Worm (Caenorhabditis elegans) whole organism, young adult: Measurements from ENCODE around the gene lipl-2.

Experiments used
- B0035.1 ChIP-seq: sonication (generic microtip); optimal IDR thresholded peaks from 2 replicates; lab custom pipeline; 2016; ENCODE audit warnings: missing genetic modification characterization, mild to moderate bottlenecking, missing compliant biosample characterization, missing genotype, missing genetic modification reagents
- B0261.1 ChIP-seq: sonication (generic microtip); optimal IDR thresholded peaks from 2 replicates; lab custom pipeline; 2016; ENCODE audit warnings: mild to moderate bottlenecking, missing genetic modification characterization, moderate library complexity, missing compliant biosample characterization
- B0336.3 ChIP-seq: fragments of 200-800 bp; sonication (Bioruptor generic); IDR thresholded peaks from 2 replicates; pipeline ENCODE4 v1.3.6; 2022; ENCODE audit warnings: missing genetic modification characterization, missing compliant biosample characterization
- C06A6.2 ChIP-seq: fragments of 200-800 bp; sonication (Bioruptor generic); conservative IDR thresholded peaks from 2 replicates; pipeline ENCODE4 v1.3.6; 2022; ENCODE audit warnings: missing genetic modification characterization, missing compliant biosample characterization
- F10E7.11 ChIP-seq: sonication (generic microtip); optimal IDR thresholded peaks from 2 replicates; lab custom pipeline; 2017; ENCODE audit warnings: mild to moderate bottlenecking, missing genetic modification characterization, moderate library complexity, missing compliant biosample characterization
- F33H1.4 ChIP-seq: fragments of 200-800 bp; sonication (Bioruptor generic); IDR thresholded peaks from 2 replicates; pipeline ENCODE4 v1.3.6; 2022; ENCODE audit warnings: missing genetic modification reagents, missing genetic modification characterization, missing compliant biosample characterization
- F49E8.2 ChIP-seq: sonication (generic microtip); optimal IDR thresholded peaks from 3 replicates; lab custom pipeline; 2017; ENCODE audit warnings: missing genetic modification characterization, mild to moderate bottlenecking, missing compliant biosample characterization, antibody characterized with exemption, moderate library complexity; ENCODE audit not compliant: insufficient read depth
- F52B5.7 ChIP-seq: sonication (generic microtip); optimal IDR thresholded peaks from 2 replicates; lab custom pipeline; 2016; ENCODE audit warnings: mild to moderate bottlenecking, missing genetic modification characterization, missing compliant biosample characterization
- F55B11.4 ChIP-seq: sonication (generic microtip); optimal IDR thresholded peaks from 2 replicates; lab custom pipeline; 2016; ENCODE audit warnings: missing compliant biosample characterization, missing genetic modification characterization, borderline replicate concordance; ENCODE audit not compliant: insufficient read depth
- T26A5.8 ChIP-seq: sonication (generic microtip); optimal IDR thresholded peaks from 2 replicates; lab custom pipeline; 2016; ENCODE audit warnings: missing genetic modification characterization, missing compliant biosample characterization
- Y56A3A.18 ChIP-seq: fragments of 200-800 bp; sonication (Bioruptor generic); IDR thresholded peaks from 2 replicates; pipeline ENCODE4 v1.3.6; 2022; ENCODE audit warnings: missing genetic modification reagents, missing genetic modification characterization, missing compliant biosample characterization
- ZK185.1 ChIP-seq: sonication (generic microtip); optimal IDR thresholded peaks from 2 replicates; lab custom pipeline; 2016; ENCODE audit warnings: mild to moderate bottlenecking, missing genetic modification characterization, missing compliant biosample characterization; ENCODE audit not compliant: poor library complexity, severe bottlenecking
- ama-1 ChIP-seq, 3 experiments: fragments of 150-350 bp in 1 of 3; sonication (generic microtip) in 2 of 3; optimal IDR thresholded peaks; 2 replicates each; lab custom pipeline; 2014 to 2018; ENCODE audit warnings: missing biosample characterization in 2 of 3, missing genetic modification characterization in 2 of 3, missing genetic modification reagents in 2 of 3
- aptf-3 ChIP-seq: fragments of 200-800 bp; sonication (Bioruptor generic); IDR thresholded peaks from 2 replicates; pipeline ENCODE4 v1.3.6; 2022; ENCODE audit warnings: missing genetic modification characterization, missing compliant biosample characterization
- atf-7 ChIP-seq: sonication (generic microtip); optimal IDR thresholded peaks from 2 replicates; lab custom pipeline; 2017; ENCODE audit warnings: mild to moderate bottlenecking, missing genetic modification characterization, missing compliant biosample characterization
- athp-1 ChIP-seq: sonication (generic microtip); optimal IDR thresholded peaks from 2 replicates; lab custom pipeline; 2017; ENCODE audit warnings: mild to moderate bottlenecking, missing genetic modification characterization, missing compliant biosample characterization
- attf-5 ChIP-seq: fragments of 200-800 bp; sonication (Bioruptor generic); optimal IDR thresholded peaks from 2 replicates; lab custom pipeline; 2018; ENCODE audit warnings: mild to moderate bottlenecking, missing genetic modification characterization, missing compliant biosample characterization
- attf-6 ChIP-seq: fragments of 200-800 bp; sonication (Bioruptor generic); IDR thresholded peaks from 2 replicates; pipeline ENCODE4 v1.3.6; 2022; ENCODE audit warnings: missing genetic modification reagents, missing genetic modification characterization, missing compliant biosample characterization
- cebp-1 ChIP-seq, 2 experiments: fragments of 200-800 bp in 1 of 2; sonication (Bioruptor generic) in 1 of 2; sonication (generic microtip) in 1 of 2; IDR thresholded peaks in 1 of 2; optimal IDR thresholded peaks in 1 of 2; 2 replicates each; pipeline versions ENCODE4 v1.3.6 to Lab custom; 2017 to 2022; ENCODE audit warnings: missing compliant biosample characterization in 2 of 2, missing genetic modification characterization in 2 of 2, mild to moderate bottlenecking in 1 of 2, missing genetic modification reagents in 1 of 2, moderate library complexity in 1 of 2
- ceh-40 ChIP-seq: fragments of 200-800 bp; sonication (Bioruptor generic); IDR thresholded peaks from 2 replicates; pipeline ENCODE4 v1.3.6; 2022; ENCODE audit warnings: missing genetic modification characterization, missing compliant biosample characterization
- ceh-91 ChIP-seq: fragments of 200-800 bp; sonication (Bioruptor generic); IDR thresholded peaks from 2 replicates; pipeline ENCODE4 v1.3.6; 2022; ENCODE audit warnings: missing genetic modification reagents, missing genetic modification characterization, missing compliant biosample characterization
- efl-1 ChIP-seq: fragments of 150-350 bp; optimal IDR thresholded peaks from 2 replicates; lab custom pipeline; 2014; ENCODE audit warnings: missing biosample characterization, missing genetic modification reagents, missing genetic modification characterization
- egl-18 ChIP-seq: fragments of 200-800 bp; sonication (Bioruptor generic); IDR thresholded peaks from 2 replicates; pipeline ENCODE4 v1.3.6; 2022; ENCODE audit warnings: missing genetic modification reagents, missing genetic modification characterization, missing compliant biosample characterization
- ekl-4 ChIP-seq: fragments of 200-800 bp; sonication (Bioruptor generic); IDR thresholded peaks from 2 replicates; pipeline ENCODE4 v1.3.6; 2022; ENCODE audit warnings: missing genetic modification reagents, missing genetic modification characterization, missing compliant biosample characterization
- him-1 ChIP-seq: sonication (generic microtip); optimal IDR thresholded peaks from 2 replicates; lab custom pipeline; 2016; ENCODE audit warnings: missing genotype, missing genetic modification reagents, missing genetic modification characterization, missing compliant biosample characterization
- hlh-26 ChIP-seq: fragments of 200-800 bp; sonication (Bioruptor generic); conservative IDR thresholded peaks from 2 replicates; pipeline ENCODE4 v1.3.6; 2022; ENCODE audit warnings: missing genetic modification reagents, missing genetic modification characterization, missing compliant biosample characterization
- hmg-1.2 ChIP-seq: fragments of 200-800 bp; sonication (Bioruptor generic); IDR thresholded peaks from 2 replicates; pipeline ENCODE4 v1.3.6; 2022; ENCODE audit warnings: missing genetic modification reagents, missing genetic modification characterization, missing compliant biosample characterization
- let-526 ChIP-seq: fragments of 200-800 bp; sonication (Bioruptor generic); IDR thresholded peaks from 2 replicates; pipeline ENCODE4 v1.3.6; 2022; ENCODE audit warnings: missing genetic modification reagents, missing genetic modification characterization, missing compliant biosample characterization
- lin-35 ChIP-seq, 3 experiments: fragments of 150-350 bp in 2 of 3; sonication (generic microtip) in 1 of 3; optimal IDR thresholded peaks; 2 replicates each; lab custom pipeline; 2014 to 2018; ENCODE audit warnings: missing biosample characterization in 3 of 3, missing genetic modification characterization in 3 of 3, missing genetic modification reagents in 3 of 3
- lin-40 ChIP-seq: sonication (generic microtip); optimal IDR thresholded peaks from 2 replicates; lab custom pipeline; 2016; ENCODE audit warnings: missing genetic modification characterization, mild to moderate bottlenecking, missing compliant biosample characterization, missing genotype, missing genetic modification reagents
- lin-54 ChIP-seq: fragments of 200-800 bp; sonication (Bioruptor generic); optimal IDR thresholded peaks from 2 replicates; lab custom pipeline; 2018; ENCODE audit warnings: mild to moderate bottlenecking, missing genetic modification characterization, missing compliant biosample characterization
- lir-1 ChIP-seq: fragments of 200-800 bp; sonication (Bioruptor generic); conservative IDR thresholded peaks from 2 replicates; pipeline ENCODE4 v1.3.6; 2022; ENCODE audit warnings: missing genetic modification reagents, missing genetic modification characterization, missing compliant biosample characterization
- madf-10 ChIP-seq: sonication (generic microtip); optimal IDR thresholded peaks from 2 replicates; lab custom pipeline; 2016; ENCODE audit warnings: mild to moderate bottlenecking, missing genetic modification characterization, missing compliant biosample characterization
- madf-6 ChIP-seq: fragments of 200-800 bp; sonication (Bioruptor generic); IDR thresholded peaks from 2 replicates; pipeline ENCODE4 v1.3.6; 2022; ENCODE audit warnings: missing genetic modification reagents, missing genetic modification characterization, missing compliant biosample characterization
- mxl-1 ChIP-seq: sonication (generic microtip); optimal IDR thresholded peaks from 2 replicates; lab custom pipeline; 2016; ENCODE audit warnings: missing genetic modification characterization, missing compliant biosample characterization
- nfyb-1 ChIP-seq: fragments of 200-800 bp; sonication (Bioruptor generic); IDR thresholded peaks from 2 replicates; pipeline ENCODE4 v1.3.6; 2022; ENCODE audit warnings: missing genetic modification reagents, missing genetic modification characterization, missing compliant biosample characterization
- nhr-179 ChIP-seq: sonication (generic microtip); optimal IDR thresholded peaks from 2 replicates; lab custom pipeline; 2016; ENCODE audit warnings: mild to moderate bottlenecking, missing genetic modification characterization, missing compliant biosample characterization
- nhr-27 ChIP-seq: fragments of 200-800 bp; sonication (Bioruptor generic); optimal IDR thresholded peaks from 2 replicates; lab custom pipeline; 2018; ENCODE audit warnings: mild to moderate bottlenecking, missing genetic modification characterization, moderate library complexity, missing compliant biosample characterization
- pbrm-1 ChIP-seq: fragments of 200-800 bp; sonication (Bioruptor generic); IDR thresholded peaks from 2 replicates; pipeline ENCODE4 v1.3.6; 2022; ENCODE audit warnings: missing genetic modification reagents, missing genetic modification characterization, missing compliant biosample characterization
- rec-8 ChIP-seq, 2 experiments: sonication (generic microtip); optimal IDR thresholded peaks; 2 replicates each; lab custom pipeline; 2016; ENCODE audit warnings: mild to moderate bottlenecking in 2 of 2, missing genetic modification characterization in 2 of 2, missing genetic modification reagents in 2 of 2, missing genotype in 2 of 2, missing biosample characterization in 1 of 2, missing compliant biosample characterization in 1 of 2, moderate library complexity in 1 of 2
- sdz-38 ChIP-seq: sonication (generic microtip); optimal IDR thresholded peaks from 2 replicates; lab custom pipeline; 2016; ENCODE audit warnings: missing genotype, missing genetic modification characterization, missing compliant biosample characterization
- tlf-1 ChIP-seq: fragments of 200-800 bp; sonication (Bioruptor generic); optimal IDR thresholded peaks from 2 replicates; lab custom pipeline; 2018; ENCODE audit warnings: mild to moderate bottlenecking, missing genetic modification characterization, missing compliant biosample characterization
- unc-62 ChIP-seq: fragments of 150-350 bp; optimal IDR thresholded peaks from 2 replicates; lab custom pipeline; 2014; ENCODE audit warnings: missing biosample characterization, missing genetic modification reagents, missing genetic modification characterization
- zfh-2 ChIP-seq: fragments of 200-800 bp; sonication (Bioruptor generic); conservative IDR thresholded peaks from 2 replicates; pipeline ENCODE4 v1.3.6; 2022; ENCODE audit warnings: missing genetic modification reagents, missing genetic modification characterization, missing compliant biosample characterization
- ztf-26 ChIP-seq: sonication (generic microtip); optimal IDR thresholded peaks from 2 replicates; lab custom pipeline; 2017; ENCODE audit warnings: missing genetic modification characterization, missing compliant biosample characterization
- ztf-28 ChIP-seq: fragments of 200-800 bp; sonication (Bioruptor generic); IDR thresholded peaks from 2 replicates; pipeline ENCODE4 v1.3.6; 2022; ENCODE audit warnings: missing genetic modification reagents, missing genetic modification characterization, missing compliant biosample characterization
- ztf-6 ChIP-seq: fragments of 200-800 bp; sonication (Bioruptor generic); IDR thresholded peaks from 2 replicates; pipeline ENCODE4 v1.3.6; 2022; ENCODE audit warnings: missing genetic modification reagents, missing genetic modification characterization, missing compliant biosample characterization

The lipl-2 gene

DNA sequence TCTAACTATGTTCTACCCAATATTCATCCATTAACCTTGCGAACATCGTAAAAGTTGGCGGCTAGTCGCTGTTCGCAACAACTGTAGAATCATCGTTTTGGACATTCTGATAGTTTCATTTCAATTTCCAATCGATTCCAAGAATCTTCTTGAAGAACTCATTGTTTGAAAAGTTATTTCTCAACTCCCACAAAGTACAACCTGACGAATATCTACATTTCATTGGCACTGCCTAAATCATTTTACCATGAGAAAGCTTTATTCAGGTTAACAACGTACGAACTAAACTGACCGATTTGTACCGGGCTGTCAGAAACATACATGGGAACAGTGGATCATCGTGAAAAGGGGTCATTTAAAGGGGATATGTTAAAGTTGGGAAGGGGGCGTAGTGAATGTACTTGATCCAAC, 4.6 kb upstream of the lipl-2 start, which contains the start of gene F46B6.6 (continued):
- TF ChIP-seq cebp-1 (GFP tag; IDR thresholded peaks at IDR 0.05; lab: Robert Waterston, UW) (no peak), cebp-1 (tag; optimal IDR thresholded peaks at IDR 0.05; lab: Kevin White, UChicago) (peak; percentile 54), ceh-40 (GFP tag; lab: Robert Waterston, UW) (no peak), ZK185.1 (tag; lab: Kevin White, UChicago) (no peak), B0035.1 (tag; lab: Kevin White, UChicago) (peak; percentile 3), ama-1 (optimal IDR thresholded peaks at IDR 0.05; lab: Kevin White, UChicago) (peak; percentile 72), ama-1 (GFP tag; optimal IDR thresholded peaks at IDR 0.05; lab: Kevin White, UChicago) (peak; percentile 14 to 36), madf-6 (GFP tag; lab: Robert Waterston, UW) (peak; percentile 29; the same call in 1 of the 2 replicates), F52B5.7 (peak; percentile 53), madf-10 (tag; lab: Kevin White, UChicago) (no peak), F33H1.4 (GFP tag; lab: Robert Waterston, UW) (no peak), B0261.1 (tag; lab: Kevin White, UChicago) (no peak), mxl-1 (no peak), pbrm-1 (0 out of 2 replicates have a peak, but pooled peaks have one; percentile 19), nhr-179 (no peak), efl-1 (no peak), T26A5.8 (tag; lab: Kevin White, UChicago) (no peak), aptf-3 (GFP tag; lab: Robert Waterston, UW) (no peak), atf-7 (tag; lab: Kevin White, UChicago) (peak; percentile 46), tlf-1 (GFP tag; lab: Kevin White, UChicago) (peak; percentile 12), ztf-26 (tag; lab: Kevin White, UChicago) (no peak), ztf-28 (GFP tag; lab: Robert Waterston, UW) (no peak), lir-1 (no peak; the same call in 1 of the 2 replicates), F49E8.2 (peak; percentile 53), him-1 (tag; lab: Kevin White, UChicago) (no peak), rec-8 (tag; optimal IDR thresholded peaks at IDR 0.05; lab: Kevin White, UChicago) (peak in 1 of 2 experiments; percentile 12), egl-18 (GFP tag; lab: Robert Waterston, UW) (no peak), Y56A3A.18 (GFP tag; lab: Robert Waterston, UW) (0 out of 2 replicates have a peak, but pooled peaks have one; percentile 41), F10E7.11 (tag; lab: Kevin White, UChicago) (peak; percentile 13), unc-62 (no peak), C06A6.2 (0 out of 2 replicates have a peak, but pooled peaks have one; percentile 10), ceh-91 (GFP tag; lab: Robert Waterston, UW) (no peak), attf-5 (GFP tag; lab: Kevin White, UChicago) (peak; percentile 41), nfyb-1 (GFP tag; lab: Robert Waterston, UW) (0 out of 2 replicates have a peak, but pooled peaks have one; percentile 54), sdz-38 (tag; lab: Kevin White, UChicago) (no peak), ztf-6 (GFP tag; lab: Robert Waterston, UW) (no peak), nhr-27 (peak; percentile 22), zfh-2 (GFP tag; lab: Robert Waterston, UW) (no peak), lin-35 (GFP tag; optimal IDR thresholded peaks at IDR 0.05; lab: Kevin White, UChicago) (peak in 1 of 3 experiments; percentile 24), hmg-1.2 (GFP tag; lab: Robert Waterston, UW) (peak; percentile 27; the same call in 1 of the 2 replicates), lin-54 (GFP tag; lab: Kevin White, UChicago) (peak; percentile 21), lin-40 (tag; lab: Kevin White, UChicago) (no peak), B0336.3 (peak; percentile 47; the same call in 1 of the 2 replicates), ekl-4 (GFP tag; lab: Robert Waterston, UW) (peak; percentile 50; the same call in 1 of the 2 replicates), hlh-26 (no peak), athp-1 (tag; lab: Kevin White, UChicago) (peak; percentile 62), let-526 (no peak), attf-6 (GFP tag; lab: Robert Waterston, UW) (no peak), F55B11.4 (tag; lab: Kevin White, UChicago) (no peak)
